Worm (Caenorhabditis elegans): ENCODE data around the gene clec-256.

DNA sequence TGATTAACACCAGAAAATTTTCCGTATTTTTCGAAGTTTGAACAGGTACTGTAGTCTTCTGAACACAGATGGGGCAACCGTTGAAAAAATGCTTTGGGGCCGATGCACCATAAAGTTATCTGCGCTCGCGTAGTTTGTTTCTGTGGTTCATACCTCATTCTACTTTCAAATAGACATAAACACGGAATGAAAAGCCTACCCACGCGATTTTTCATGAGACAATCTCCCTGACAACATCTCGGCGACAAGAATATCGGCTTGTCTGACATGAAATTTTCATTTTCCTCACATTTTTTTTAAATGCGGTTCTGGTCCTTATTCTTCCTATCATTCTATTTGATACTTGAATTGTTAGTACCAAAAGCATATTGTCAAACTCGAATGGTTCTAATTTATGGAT, 1.3 kb downstream of the clec-256 start, which contains the start of gene clec-257:
- TF ChIP-seq tab-1 (GFP tag; IDR thresholded peaks at IDR 0.05) (no peak), ztf-29 (GFP tag; IDR thresholded peaks at IDR 0.05) (no peak), flt-1 (GFP tag; IDR thresholded peaks at IDR 0.05) (no peak), T22C8.4 (GFP tag; IDR thresholded peaks at IDR 0.05) (no peak), klf-2 (GFP tag; conservative IDR thresholded peaks at IDR 0.05) (no peak), ztf-23 (GFP tag; IDR thresholded peaks at IDR 0.05) (no peak), med-1 (GFP tag; optimal IDR thresholded peaks at IDR 0.05; ENCODE audit: insufficient read depth) (no peak)

Data from whole organism, midembryonic.